Fruit fly (Drosophila melanogaster) whole organism, embryonic: ENCODE measurements around the gene cbt.
A peak's percentile ranks its signal among the peaks of the same experiment; 100 is the strongest.

Experiments used
- Awh ChIP-seq: fragments of 200-800 bp; sonication (Bioruptor generic); IDR thresholded peaks from 2 replicates; pipeline ENCODE4, ENCODE4 v1.3.6; 2022; ENCODE audit warnings: missing biosample characterization, missing genetic modification characterization
- CG10274 ChIP-seq: fragments of 200-800 bp; sonication (Bioruptor generic); optimal IDR thresholded peaks from 3 replicates; lab custom pipeline; 2017; ENCODE audit warnings: missing biosample characterization, mild to moderate bottlenecking, missing genetic modification characterization
- CG10321 ChIP-seq: fragments of 200-800 bp; sonication (Bioruptor generic); IDR thresholded peaks from 2 replicates; pipeline ENCODE4 v1.3.6; 2022; ENCODE audit warnings: missing biosample characterization, missing genetic modification characterization
- CG10366 ChIP-seq: fragments of 200-800 bp; sonication (Bioruptor generic); IDR thresholded peaks from 2 replicates; pipeline ENCODE4 v1.3.6; 2022; ENCODE audit warnings: missing biosample characterization, missing genetic modification characterization
- CG12299 ChIP-seq: fragments of 200-800 bp; sonication (Bioruptor generic); optimal IDR thresholded peaks from 2 replicates; lab custom pipeline; 2018; ENCODE audit warnings: missing biosample characterization, mild to moderate bottlenecking, missing genetic modification characterization
- CG12391 ChIP-seq: fragments of 200-800 bp; sonication (Bioruptor generic); optimal IDR thresholded peaks from 3 replicates; lab custom pipeline; 2018; ENCODE audit warnings: missing biosample characterization, mild to moderate bottlenecking, missing genetic modification characterization, moderate library complexity
- CG12769 ChIP-seq: fragments of 200-800 bp; sonication (Bioruptor generic); optimal IDR thresholded peaks from 2 replicates; lab custom pipeline; 2019; ENCODE audit warnings: missing biosample characterization, mild to moderate bottlenecking, missing genetic modification characterization, moderate library complexity
- CG14965 ChIP-seq: fragments of 200-800 bp; sonication (Bioruptor generic); optimal IDR thresholded peaks from 2 replicates; lab custom pipeline; 2016; ENCODE audit warnings: missing biosample characterization, missing genetic modification characterization, borderline replicate concordance
- CG15269 ChIP-seq: fragments of 200-800 bp; sonication (Bioruptor generic); optimal IDR thresholded peaks from 2 replicates; lab custom pipeline; 2018; ENCODE audit warnings: missing biosample characterization, mild to moderate bottlenecking, missing genetic modification characterization, moderate library complexity
- CG1529 ChIP-seq: fragments of 200-800 bp; sonication (Bioruptor generic); optimal IDR thresholded peaks from 3 replicates; lab custom pipeline; 2018; ENCODE audit warnings: missing biosample characterization, missing genetic modification characterization
- CG1602 ChIP-seq: fragments of 200-800 bp; sonication (Bioruptor generic); optimal IDR thresholded peaks from 3 replicates; lab custom pipeline; 2016; ENCODE audit warnings: missing biosample characterization, missing genetic modification characterization
- CG1603 ChIP-seq: fragments of 200-800 bp; sonication (Bioruptor generic); optimal IDR thresholded peaks from 2 replicates; lab custom pipeline; 2019; ENCODE audit warnings: missing biosample characterization, mild to moderate bottlenecking, missing genetic modification characterization, moderate library complexity
- CG2202 ChIP-seq: fragments of 200-800 bp; sonication (Bioruptor generic); optimal IDR thresholded peaks from 2 replicates; lab custom pipeline; 2018; ENCODE audit warnings: missing biosample characterization, mild to moderate bottlenecking, missing genetic modification characterization
- CG2875 ChIP-seq: fragments of 200-800 bp; sonication (Bioruptor generic); optimal IDR thresholded peaks from 2 replicates; lab custom pipeline; 2017; ENCODE audit warnings: missing biosample characterization, mild to moderate bottlenecking, missing genetic modification characterization, missing genetic modification reagents
- CG32532 ChIP-seq: fragments of 200-800 bp; sonication (Bioruptor generic); IDR thresholded peaks from 2 replicates; pipeline ENCODE4 v1.3.6; 2022; ENCODE audit warnings: missing biosample characterization, missing genetic modification characterization
- CG43689 ChIP-seq: fragments of 200-800 bp; sonication (Bioruptor generic); IDR thresholded peaks from 2 replicates; pipeline ENCODE4 v1.3.6; 2022; ENCODE audit warnings: missing biosample characterization, missing genetic modification characterization
- CG6765 ChIP-seq: fragments of 200-800 bp; sonication (Bioruptor generic); optimal IDR thresholded peaks from 3 replicates; lab custom pipeline; 2017; ENCODE audit warnings: missing biosample characterization, mild to moderate bottlenecking, missing genetic modification characterization
- CHES-1-like ChIP-seq: fragments of 200-800 bp; sonication (Bioruptor generic); optimal IDR thresholded peaks from 2 replicates; lab custom pipeline; 2016; ENCODE audit warnings: missing biosample characterization, missing genetic modification characterization
- D ChIP-seq, 2 experiments: fragments of 200-800 bp in 1 of 2; fragments of >200 bp in 1 of 2; sonication (Bioruptor generic) in 1 of 2; optimal IDR thresholded peaks; 2 replicates in 1 of 2; 3 replicates in 1 of 2; lab custom pipeline; 2017; ENCODE audit warnings: mild to moderate bottlenecking in 1 of 2, missing biosample characterization in 1 of 2, missing genetic modification characterization in 1 of 2, missing genetic modification reagents in 1 of 2
- Dad ChIP-seq: fragments of 200-800 bp; sonication (Bioruptor generic); optimal IDR thresholded peaks from 3 replicates; lab custom pipeline; 2016; ENCODE audit warnings: missing biosample characterization, missing genetic modification characterization
- H15 ChIP-seq: fragments of 200-800 bp; sonication (Bioruptor generic); IDR thresholded peaks from 3 replicates; pipeline ENCODE4 v1.3.6; 2022; ENCODE audit warnings: missing biosample characterization, missing genetic modification characterization
- H2.0 ChIP-seq: fragments of 200-800 bp; sonication (Bioruptor generic); IDR thresholded peaks from 2 replicates; pipeline ENCODE4 v1.3.6; 2022; ENCODE audit warnings: missing biosample characterization, missing genetic modification characterization
- HLH54F ChIP-seq: fragments of 200-800 bp; sonication (Bioruptor generic); optimal IDR thresholded peaks from 3 replicates; lab custom pipeline; 2016; ENCODE audit warnings: missing biosample characterization, missing genetic modification characterization
- Hand ChIP-seq: fragments of 200-800 bp; sonication (Bioruptor generic); optimal IDR thresholded peaks from 2 replicates; lab custom pipeline; 2017; ENCODE audit warnings: mild to moderate bottlenecking, missing biosample characterization, missing genetic modification reagents, missing genetic modification characterization
- Jarid2 ChIP-seq: fragments of 200-800 bp; sonication (Bioruptor generic); optimal IDR thresholded peaks from 3 replicates; lab custom pipeline; 2017; ENCODE audit warnings: mild to moderate bottlenecking, missing biosample characterization, missing genetic modification reagents, missing genetic modification characterization
- PHDP ChIP-seq: fragments of 200-800 bp; sonication (Bioruptor generic); optimal IDR thresholded peaks from 3 replicates; lab custom pipeline; 2018; ENCODE audit warnings: missing biosample characterization, mild to moderate bottlenecking, missing genetic modification characterization, moderate library complexity
- Ravus ChIP-seq: fragments of 200-800 bp; sonication (Bioruptor generic); IDR thresholded peaks from 2 replicates; pipeline ENCODE4 v1.3.6; 2022; ENCODE audit warnings: missing biosample characterization, missing genetic modification characterization
- Sin3A ChIP-seq: fragments of >200 bp; optimal IDR thresholded peaks from 2 replicates; lab custom pipeline; 2018
- Six4 ChIP-seq: fragments of 200-800 bp; sonication (Bioruptor generic); optimal IDR thresholded peaks from 2 replicates; lab custom pipeline; 2016; ENCODE audit warnings: missing biosample characterization, missing genetic modification characterization
- Sox100B ChIP-seq: fragments of 200-800 bp; sonication (Bioruptor generic); optimal IDR thresholded peaks from 3 replicates; lab custom pipeline; 2018; ENCODE audit warnings: missing biosample characterization, mild to moderate bottlenecking, missing genetic modification characterization
- Sry-β ChIP-seq: fragments of 200-800 bp; sonication (Bioruptor generic); optimal IDR thresholded peaks from 2 replicates; lab custom pipeline; 2018; ENCODE audit warnings: missing biosample characterization, mild to moderate bottlenecking, missing genetic modification characterization, moderate library complexity
- Sry-δ ChIP-seq: fragments of 200-800 bp; sonication (Bioruptor generic); optimal IDR thresholded peaks from 2 replicates; lab custom pipeline; 2016; ENCODE audit warnings: missing biosample characterization, missing genetic modification characterization
- Taf1 ChIP-seq: fragments of 200-800 bp; sonication (Bioruptor generic); IDR thresholded peaks from 2 replicates; pipeline ENCODE4 v1.3.6; 2022; ENCODE audit warnings: missing biosample characterization, missing genetic modification characterization
- abd-A ChIP-seq: fragments of 200-800 bp; sonication (Bioruptor generic); optimal IDR thresholded peaks from 3 replicates; lab custom pipeline; 2019; ENCODE audit warnings: missing biosample characterization, mild to moderate bottlenecking, missing genetic modification characterization, moderate library complexity
- ac ChIP-seq: fragments of 200-800 bp; sonication (Bioruptor generic); optimal IDR thresholded peaks from 3 replicates; lab custom pipeline; 2017; ENCODE audit warnings: missing biosample characterization, mild to moderate bottlenecking, missing genetic modification characterization
- cg ChIP-seq: fragments of 200-800 bp; sonication (Bioruptor generic); optimal IDR thresholded peaks from 3 replicates; lab custom pipeline; 2019; ENCODE audit warnings: missing biosample characterization, mild to moderate bottlenecking, missing genetic modification characterization, moderate library complexity
- corto ChIP-seq: fragments of 200-800 bp; sonication (Bioruptor generic); optimal IDR thresholded peaks from 2 replicates; lab custom pipeline; 2016; ENCODE audit warnings: missing biosample characterization, mild to moderate bottlenecking, missing genetic modification characterization, moderate library complexity
- dimm ChIP-seq: fragments of 200-800 bp; sonication (Bioruptor generic); IDR thresholded peaks from 2 replicates; pipeline ENCODE4 v1.3.6; 2022; ENCODE audit warnings: missing biosample characterization, missing genetic modification characterization
- dmrt99B ChIP-seq: fragments of 200-800 bp; sonication (Bioruptor generic); optimal IDR thresholded peaks from 2 replicates; lab custom pipeline; 2018; ENCODE audit warnings: missing biosample characterization, mild to moderate bottlenecking, missing genetic modification characterization, moderate library complexity
- dpn ChIP-seq, 2 experiments: fragments of 200-800 bp; sonication (Bioruptor generic); optimal IDR thresholded peaks; 3 replicates each; lab custom pipeline; 2016; ENCODE audit warnings: missing biosample characterization in 2 of 2, missing genetic modification characterization in 2 of 2
- klu ChIP-seq: fragments of 200-800 bp; sonication (Bioruptor generic); IDR thresholded peaks from 2 replicates; pipeline ENCODE4 v1.3.6; 2022; ENCODE audit warnings: missing biosample characterization, missing genetic modification characterization
- knrl ChIP-seq: fragments of 200-800 bp; sonication (Bioruptor generic); IDR thresholded peaks from 3 replicates; pipeline ENCODE4 v1.3.6; 2022; ENCODE audit warnings: missing biosample characterization, missing genetic modification characterization; ENCODE audit not compliant: partially characterized antibody
- luna ChIP-seq: fragments of 200-800 bp; sonication (Bioruptor generic); optimal IDR thresholded peaks from 2 replicates; lab custom pipeline; 2016; ENCODE audit warnings: missing biosample characterization, missing genetic modification characterization
- maf-S ChIP-seq: fragments of 200-800 bp; sonication (Bioruptor generic); optimal IDR thresholded peaks from 2 replicates; lab custom pipeline; 2016; ENCODE audit warnings: missing biosample characterization, missing genetic modification characterization
- nom ChIP-seq: fragments of 200-800 bp; sonication (Bioruptor generic); optimal IDR thresholded peaks from 2 replicates; lab custom pipeline; 2017; ENCODE audit warnings: missing biosample characterization, missing genetic modification characterization, mild to moderate bottlenecking, moderate library complexity, missing genetic modification reagents
- odd ChIP-seq: fragments of 200-800 bp; sonication (Bioruptor generic); optimal IDR thresholded peaks from 2 replicates; lab custom pipeline; 2017; ENCODE audit warnings: missing biosample characterization, mild to moderate bottlenecking, missing genetic modification characterization
- pros ChIP-seq: fragments of 200-800 bp; sonication (Bioruptor generic); optimal IDR thresholded peaks from 3 replicates; lab custom pipeline; 2019; ENCODE audit warnings: missing biosample characterization, mild to moderate bottlenecking, missing genetic modification characterization, moderate library complexity
- pum ChIP-seq: fragments of 200-800 bp; sonication (Bioruptor generic); optimal IDR thresholded peaks from 2 replicates; lab custom pipeline; 2016; ENCODE audit warnings: missing biosample characterization, missing genetic modification characterization
- ranshi ChIP-seq: fragments of 200-800 bp; sonication (Bioruptor generic); IDR thresholded peaks from 2 replicates; pipeline ENCODE4 v1.3.6; 2022; ENCODE audit warnings: missing biosample characterization, missing genetic modification characterization
- tll ChIP-seq, 2 experiments: fragments of 200-800 bp in 1 of 2; fragments of >200 bp in 1 of 2; sonication (Bioruptor generic) in 1 of 2; optimal IDR thresholded peaks; 2 replicates each; lab custom pipeline; 2017 to 2019; ENCODE audit warnings: missing biosample characterization in 2 of 2, missing genetic modification characterization in 2 of 2, mild to moderate bottlenecking in 1 of 2, moderate library complexity in 1 of 2

The cbt gene

dm6 chr2L:512028-512427 lies 32.5 kb upstream of the cbt start:
- no peak for TF ChIP-seq CHES-1-like (GFP tag; lab: Kevin White, UChicago)
- peak; percentile 44; the same call in 1 of the 3 replicates for TF ChIP-seq H15 (GFP tag; lab: Robert Waterston, UW)
- TF ChIP-seq dmrt99B (tag; lab: Kevin White, UChicago) = peak; percentile 77
- TF ChIP-seq luna (GFP tag; lab: Kevin White, UChicago) = no peak
- TF ChIP-seq abd-A (tag; lab: Kevin White, UChicago) = no peak
- TF ChIP-seq cg (GFP tag; lab: Kevin White, UChicago) = no peak
- TF ChIP-seq HLH54F = no peak
- no peak for TF ChIP-seq Dad (GFP tag; lab: Kevin White, UChicago)
- no peak for TF ChIP-seq Sry-β (GFP tag; lab: Kevin White, UChicago)
- TF ChIP-seq knrl = no peak
- peak; percentile 52; the same call in 1 of the 2 replicates for TF ChIP-seq Awh (GFP tag; lab: Robert Waterston, UW)
- TF ChIP-seq CG15269 (tag; lab: Kevin White, UChicago) = peak; percentile 69
- TF ChIP-seq Jarid2 = no peak
- TF ChIP-seq D (optimal IDR thresholded peaks at IDR 0.05; lab: Kevin White, UChicago) = no peak
- peak; percentile 14 for TF ChIP-seq D (GFP tag; optimal IDR thresholded peaks at IDR 0.05; lab: Kevin White, UChicago)
- TF ChIP-seq CG1603 = peak; percentile 57
- TF ChIP-seq H2.0 = peak; percentile 72
- TF ChIP-seq corto = peak; percentile 28
- TF ChIP-seq ranshi (GFP tag; lab: Robert Waterston, UW) = peak; percentile 76
- TF ChIP-seq pum (GFP tag; lab: Kevin White, UChicago) = peak; percentile 15
- TF ChIP-seq CG32532 (GFP tag; lab: Robert Waterston, UW) = peak; percentile 11; the same call in 1 of the 2 replicates
- TF ChIP-seq odd (GFP tag; lab: Kevin White, UChicago) = peak; percentile 25
- TF ChIP-seq nom (GFP tag; lab: Kevin White, UChicago) = no peak
- no peak for TF ChIP-seq klu (GFP tag; lab: Robert Waterston, UW)
- TF ChIP-seq CG12299 = peak; percentile 18
- TF ChIP-seq Sin3A = no peak
- peak; percentile 23 to 67 for TF ChIP-seq dpn (GFP tag; optimal IDR thresholded peaks at IDR 0.05; lab: Kevin White, UChicago)
- no peak for TF ChIP-seq Sox100B (GFP tag; lab: Kevin White, UChicago)
- TF ChIP-seq Hand (GFP tag; lab: Kevin White, UChicago) = peak; percentile 1
- no peak for TF ChIP-seq tll (GFP tag; optimal IDR thresholded peaks at IDR 0.05; lab: Kevin White, UChicago)
- TF ChIP-seq Six4 (GFP tag; lab: Kevin White, UChicago) = no peak
- TF ChIP-seq CG10366 (GFP tag; lab: Robert Waterston, UW) = peak; percentile 67
- TF ChIP-seq CG2202 (tag; lab: Kevin White, UChicago) = peak; percentile 45
- peak; percentile 71 for TF ChIP-seq CG2875
- TF ChIP-seq maf-S (GFP tag; lab: Kevin White, UChicago) = peak; percentile 14
- TF ChIP-seq CG14965 (GFP tag; lab: Kevin White, UChicago) = no peak
- TF ChIP-seq PHDP (tag; lab: Kevin White, UChicago) = peak; percentile 72
- peak; percentile 74 for TF ChIP-seq CG12391 (tag; lab: Kevin White, UChicago)
- TF ChIP-seq CG10274 (GFP tag; lab: Kevin White, UChicago) = no peak
- peak; percentile 50 for TF ChIP-seq CG1602 (GFP tag; lab: Kevin White, UChicago)
- TF ChIP-seq CG6765 (GFP tag; lab: Kevin White, UChicago) = no peak
- TF ChIP-seq Sry-δ = no peak
- peak; percentile 28 for TF ChIP-seq CG1529
- TF ChIP-seq Taf1 = no peak
- TF ChIP-seq CG43689 = 0 out of 2 replicates have a peak, but pooled peaks have one; percentile 24
- TF ChIP-seq ac = peak; percentile 24
- no peak for TF ChIP-seq Ravus (GFP tag; lab: Robert Waterston, UW)
- no peak for TF ChIP-seq pros
- peak; percentile 41; the same call in 1 of the 2 replicates for TF ChIP-seq dimm
- no peak for TF ChIP-seq CG10321 (GFP tag; lab: Robert Waterston, UW)
- peak; percentile 47 for TF ChIP-seq CG12769
